Fruit fly (Drosophila melanogaster): ENCODE measurements around the gene CG34453.

dm6 chr3L:225120-225519, 8.0 kb downstream of the CG34453 start:
- no peak for TF ChIP-seq CG4496 (GFP tag; IDR thresholded peaks at IDR 0.05)
- no peak for TF ChIP-seq CG34367 (tag; optimal IDR thresholded peaks at IDR 0.05)
- no peak for TF ChIP-seq Ets98B (GFP tag; IDR thresholded peaks at IDR 0.05)
- no peak for TF ChIP-seq Snoo (tag; optimal IDR thresholded peaks at IDR 0.05)
- no peak for TF ChIP-seq CG12605 (GFP tag; IDR thresholded peaks at IDR 0.05)
- no peak for TF ChIP-seq D1 (tag; optimal IDR thresholded peaks at IDR 0.05)
- no peak for TF ChIP-seq CG8159 (tag; optimal IDR thresholded peaks at IDR 0.05)
- TF ChIP-seq CG15710 (tag; optimal IDR thresholded peaks at IDR 0.05) = no peak
- TF ChIP-seq EcR (GFP tag; optimal IDR thresholded peaks at IDR 0.05) = no peak
- no peak for TF ChIP-seq CG32121 (GFP tag; IDR thresholded peaks at IDR 0.05)
- TF ChIP-seq gl (tag; optimal IDR thresholded peaks at IDR 0.05) = no peak
- TF ChIP-seq rn (GFP tag; IDR thresholded peaks at IDR 0.05) = no peak

Data from whole organism, pupa.